Fruit fly (Drosophila melanogaster) whole organism, embryonic: ENCODE data around the gene CG7149.

Source experiments
- CG16813 ChIP-seq: fragments of 200-800 bp; sonication (Bioruptor generic); IDR thresholded peaks from 3 replicates; pipeline ENCODE4 v1.3.6; 2022; ENCODE audit warnings: missing biosample characterization, missing genetic modification characterization; ENCODE audit not compliant: partially characterized antibody
- CG18599 ChIP-seq: fragments of 200-800 bp; sonication (Bioruptor generic); optimal IDR thresholded peaks from 3 replicates; lab custom pipeline; 2017; ENCODE audit warnings: missing biosample characterization, missing genetic modification characterization, mild to moderate bottlenecking, moderate library complexity, missing genetic modification reagents
- CG6813 ChIP-seq: fragments of 200-800 bp; sonication (Bioruptor generic); optimal IDR thresholded peaks from 2 replicates; lab custom pipeline; 2017; ENCODE audit warnings: missing biosample characterization, missing genetic modification characterization, mild to moderate bottlenecking, moderate library complexity, missing genetic modification reagents
- NFAT ChIP-seq: fragments of 200-800 bp; sonication (Bioruptor generic); IDR thresholded peaks from 2 replicates; pipeline ENCODE4 v1.3.6; 2022; ENCODE audit warnings: missing biosample characterization, missing genetic modification characterization
- aop ChIP-seq: fragments of 200-800 bp; sonication (Bioruptor generic); IDR thresholded peaks from 2 replicates; pipeline ENCODE4 v1.3.6; 2022; ENCODE audit warnings: missing biosample characterization, missing genetic modification characterization
- esg ChIP-seq: fragments of 200-800 bp; sonication (Bioruptor generic); conservative IDR thresholded peaks from 2 replicates; pipeline ENCODE4 v1.3.6; 2022; ENCODE audit warnings: missing biosample characterization, missing genetic modification characterization
- pros ChIP-seq: fragments of 200-800 bp; sonication (Bioruptor generic); optimal IDR thresholded peaks from 3 replicates; lab custom pipeline; 2019; ENCODE audit warnings: missing biosample characterization, mild to moderate bottlenecking, missing genetic modification characterization, moderate library complexity

- no peak for TF ChIP-seq pros (GFP tag; lab: Kevin White, UChicago)
- no peak for TF ChIP-seq CG18599 (GFP tag; lab: Kevin White, UChicago)
- TF ChIP-seq CG16813 = no peak
- TF ChIP-seq NFAT = no peak
- no peak for TF ChIP-seq CG6813 (GFP tag; lab: Kevin White, UChicago)
- TF ChIP-seq esg (GFP tag; lab: Robert Waterston, UW) = no peak
- TF ChIP-seq aop = no peak
Observed at dm6 chr2L:7795859-7796258, 5.5 kb upstream of the CG7149 start, which contains the start of gene LKRSDH.
